Worm (Caenorhabditis elegans): Measurements from ENCODE around the gene sax-3.

Gene sax-3

ce11 chrX:3499867-3500266 lies 34.1 kb upstream of the sax-3 start:
- TF ChIP-seq Y67H2A.10 (GFP tag; conservative IDR thresholded peaks at IDR 0.05) (no peak), nhr-80 (tag; optimal IDR thresholded peaks at IDR 0.05) (peak; percentile 23), fkh-3 (tag; optimal IDR thresholded peaks at IDR 0.05) (no peak), cebp-1 (GFP tag; IDR thresholded peaks at IDR 0.05) (no peak), cebp-1 (tag; optimal IDR thresholded peaks at IDR 0.05) (peak; percentile 22)

- TF ChIP-seq him-1 (tag; optimal IDR thresholded peaks at IDR 0.05) (no peak), aptf-2 (GFP tag; conservative IDR thresholded peaks at IDR 0.05) (no peak), snpc-4 (GFP tag; optimal IDR thresholded peaks at IDR 0.05) (no peak), snpc-4 (tag; optimal IDR thresholded peaks at IDR 0.05) (no peak), ztf-26 (tag; optimal IDR thresholded peaks at IDR 0.05) (no peak), lin-54 (GFP tag; optimal IDR thresholded peaks at IDR 0.05) (no peak), F22D6.2 (tag; optimal IDR thresholded peaks at IDR 0.05) (no peak), tbp1 (GFP tag; optimal IDR thresholded peaks at IDR 0.05) (no peak), attf-6 (GFP tag; IDR thresholded peaks at IDR 0.05) (no peak), ama-1 (optimal IDR thresholded peaks at IDR 0.05) (no peak), ama-1 (GFP tag; optimal IDR thresholded peaks at IDR 0.05) (no peak), dox-1 (GFP tag; IDR thresholded peaks at IDR 0.05) (no peak), Y53G8AR.9 (GFP tag; conservative IDR thresholded peaks at IDR 0.05) (no peak), snpc-3.4 (tag; optimal IDR thresholded peaks at IDR 0.05) (no peak)
Measured at ce11 chrX:3498953-3499352, 33.2 kb upstream of the sax-3 start, which contains the start of gene C12D12.1. C12D12.1 (plus strand) TSS chrX:3499253.

ce11 chrX:3495776-3496175 lies 30.0 kb upstream of the sax-3 start, which contains the start of gene glt-1:
glt-1 (plus strand) TSS chrX:3496026.
- TF ChIP-seq Y53G8AR.9 (GFP tag; conservative IDR thresholded peaks at IDR 0.05) (no peak), F55B11.4 (tag; optimal IDR thresholded peaks at IDR 0.05; ENCODE audit: borderline replicate concordance, insufficient read depth) (no peak), C17E4.6 (GFP tag; IDR thresholded peaks at IDR 0.05) (no peak), ekl-4 (GFP tag; IDR thresholded peaks at IDR 0.05) (no peak), hsf-1 (GFP tag; IDR thresholded peaks at IDR 0.05) (no peak), tbx-9 (tag; optimal IDR thresholded peaks at IDR 0.05; ENCODE audit: borderline replicate concordance) (no peak), sptf-2 (GFP tag; optimal IDR thresholded peaks at IDR 0.05) (no peak), cebp-1 (GFP tag; IDR thresholded peaks at IDR 0.05) (no peak), cebp-1 (tag; optimal IDR thresholded peaks at IDR 0.05) (no peak), Y79H2A.3 (GFP tag; conservative IDR thresholded peaks at IDR 0.05) (no peak), unc-130 (GFP tag; optimal IDR thresholded peaks at IDR 0.05) (no peak), nhr-90 (tag; optimal IDR thresholded peaks at IDR 0.05) (no peak), hmg-1.2 (GFP tag; IDR thresholded peaks at IDR 0.05) (no peak), attf-3 (GFP tag; conservative IDR thresholded peaks at IDR 0.05) (no peak), let-607 (tag; optimal IDR thresholded peaks at IDR 0.05) (no peak), gei-17 (GFP tag; optimal IDR thresholded peaks at IDR 0.05) (no peak), F39B2.1 (GFP tag; IDR thresholded peaks at IDR 0.05) (no peak), mel-28 (tag; optimal IDR thresholded peaks at IDR 0.05; ENCODE audit: borderline replicate concordance) (no peak)

- TF ChIP-seq dox-1 (GFP tag; IDR thresholded peaks at IDR 0.05) (no peak), Y67H2A.10 (GFP tag; conservative IDR thresholded peaks at IDR 0.05) (no peak), nhr-80 (tag; optimal IDR thresholded peaks at IDR 0.05) (no peak), ets-4 (GFP tag; optimal IDR thresholded peaks at IDR 0.05) (no peak), F55B11.4 (tag; optimal IDR thresholded peaks at IDR 0.05; ENCODE audit: borderline replicate concordance, insufficient read depth) (no peak), tbp1 (GFP tag; optimal IDR thresholded peaks at IDR 0.05) (no peak), sptf-2 (GFP tag; optimal IDR thresholded peaks at IDR 0.05) (no peak), gei-17 (GFP tag; optimal IDR thresholded peaks at IDR 0.05) (no peak), Y56A3A.18 (GFP tag; IDR thresholded peaks at IDR 0.05) (no peak), ztf-25 (GFP tag; IDR thresholded peaks at IDR 0.05) (no peak), aptf-2 (GFP tag; conservative IDR thresholded peaks at IDR 0.05) (no peak), somi-1 (GFP tag; optimal IDR thresholded peaks at IDR 0.05) (no peak), mcd-1 (GFP tag; IDR thresholded peaks at IDR 0.05) (no peak), snpc-4 (GFP tag; optimal IDR thresholded peaks at IDR 0.05) (no peak), snpc-4 (tag; optimal IDR thresholded peaks at IDR 0.05) (no peak), sea-2 (GFP tag; IDR thresholded peaks at IDR 0.05) (no peak), rpc-1 (optimal IDR thresholded peaks at IDR 0.05) (no peak), rpc-1 (tag; optimal IDR thresholded peaks at IDR 0.05) (no peak), T26A5.8 (tag; optimal IDR thresholded peaks at IDR 0.05) (no peak), nfya-2 (GFP tag; IDR thresholded peaks at IDR 0.05) (no peak)
Measured at ce11 chrX:3494634-3495033, 28.9 kb upstream of the sax-3 start.

Measured in whole organism, young adult.